Worm (Caenorhabditis elegans): ENCODE results near the gene mat-2.

Gene mat-2

ce11 chrII:11140140-11140539 lies 27.6 kb downstream of the mat-2 start, which contains the start of gene F40F8.4:
Gene F40F8.4 (minus strand): TSS chrII:11140240.
- no peak for TF ChIP-seq cog-1 (tag; optimal IDR thresholded peaks at IDR 0.05)
- TF ChIP-seq ref-1 (GFP tag; conservative IDR thresholded peaks at IDR 0.05), result no peak
- TF ChIP-seq ztf-23 (GFP tag; IDR thresholded peaks at IDR 0.05), result no peak
- no peak for TF ChIP-seq tab-1 (GFP tag; IDR thresholded peaks at IDR 0.05)
- TF ChIP-seq flt-1 (GFP tag; IDR thresholded peaks at IDR 0.05), result no peak
- TF ChIP-seq med-1 (GFP tag; optimal IDR thresholded peaks at IDR 0.05; ENCODE audit: insufficient read depth), result no peak
- TF ChIP-seq ztf-29 (GFP tag; IDR thresholded peaks at IDR 0.05), result no peak
- TF ChIP-seq T22C8.4 (GFP tag; IDR thresholded peaks at IDR 0.05), result no peak
- TF ChIP-seq klf-2 (GFP tag; conservative IDR thresholded peaks at IDR 0.05), result no peak

DNA sequence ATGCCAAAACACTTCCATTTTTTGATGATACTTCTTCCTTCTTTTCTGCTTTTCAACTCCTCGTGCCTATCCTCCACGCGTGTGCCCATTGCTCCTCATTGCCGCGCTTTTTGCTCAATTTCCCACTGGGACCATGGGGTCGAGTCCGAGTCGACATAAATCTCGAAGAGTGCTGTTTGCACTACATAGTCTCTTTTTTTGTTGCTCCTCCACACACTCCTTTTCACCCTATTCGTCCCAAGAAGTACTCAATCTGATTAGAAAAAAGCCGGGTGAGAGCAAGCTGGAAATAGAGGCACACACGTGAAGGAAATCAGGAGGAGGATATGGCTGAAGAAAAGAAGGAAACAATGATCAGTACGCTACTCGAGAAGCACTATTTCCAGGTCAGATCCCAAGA lies 30.1 kb downstream of the mat-2 start, which contains the start of gene arrd-6:
arrd-6 (plus strand) TSS at position 169 of the 400 bp plus-strand sequence.
- no peak for TF ChIP-seq klf-2 (GFP tag; conservative IDR thresholded peaks at IDR 0.05)
- no peak for TF ChIP-seq flt-1 (GFP tag; IDR thresholded peaks at IDR 0.05)
- TF ChIP-seq ztf-29 (GFP tag; IDR thresholded peaks at IDR 0.05), result no peak
- TF ChIP-seq tab-1 (GFP tag; IDR thresholded peaks at IDR 0.05), result no peak
- no peak for TF ChIP-seq T22C8.4 (GFP tag; IDR thresholded peaks at IDR 0.05)
- no peak for TF ChIP-seq cog-1 (tag; optimal IDR thresholded peaks at IDR 0.05)
- TF ChIP-seq ref-1 (GFP tag; conservative IDR thresholded peaks at IDR 0.05), result no peak
- no peak for TF ChIP-seq ztf-23 (GFP tag; IDR thresholded peaks at IDR 0.05)
- no peak for TF ChIP-seq med-1 (GFP tag; optimal IDR thresholded peaks at IDR 0.05; ENCODE audit: insufficient read depth)

DNA sequence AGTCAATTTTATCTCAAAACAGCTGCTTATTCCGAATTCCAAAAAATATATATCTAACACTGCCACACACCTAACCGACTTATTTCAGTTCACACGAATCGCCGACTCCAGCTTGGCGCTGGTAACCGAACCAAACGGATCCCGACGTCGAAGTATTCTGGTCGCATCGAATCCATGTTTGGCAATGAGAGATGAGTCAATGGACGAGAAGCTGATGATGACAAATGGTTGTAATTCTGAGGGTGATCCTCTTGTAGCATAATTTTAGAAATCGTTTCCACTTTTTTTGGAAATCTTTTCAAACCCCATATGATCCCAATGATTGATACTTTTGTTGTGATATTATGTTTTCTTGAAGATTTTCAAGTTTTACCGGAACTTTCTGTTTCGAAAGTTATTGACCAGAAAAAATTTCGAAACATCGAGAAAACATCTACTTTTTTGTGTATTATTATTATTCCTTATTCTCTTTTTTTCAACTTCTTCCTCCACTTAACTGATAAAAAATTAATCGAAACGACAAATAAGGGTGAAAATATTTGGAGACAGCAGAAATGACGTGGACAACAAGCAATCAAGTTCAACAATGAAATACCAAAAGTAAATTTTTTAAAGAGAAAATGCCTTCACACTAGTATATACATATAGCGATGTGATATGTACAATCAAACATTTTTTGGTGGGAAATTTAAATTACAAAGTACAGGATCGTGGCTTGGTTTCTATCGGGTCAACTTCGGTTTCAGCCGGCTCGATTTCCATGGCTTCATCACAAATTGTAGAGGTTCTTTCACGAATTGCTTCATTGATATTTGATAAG lies 37.6 kb downstream of the mat-2 start:
- no peak for TF ChIP-seq ref-1 (GFP tag; conservative IDR thresholded peaks at IDR 0.05)

DNA sequence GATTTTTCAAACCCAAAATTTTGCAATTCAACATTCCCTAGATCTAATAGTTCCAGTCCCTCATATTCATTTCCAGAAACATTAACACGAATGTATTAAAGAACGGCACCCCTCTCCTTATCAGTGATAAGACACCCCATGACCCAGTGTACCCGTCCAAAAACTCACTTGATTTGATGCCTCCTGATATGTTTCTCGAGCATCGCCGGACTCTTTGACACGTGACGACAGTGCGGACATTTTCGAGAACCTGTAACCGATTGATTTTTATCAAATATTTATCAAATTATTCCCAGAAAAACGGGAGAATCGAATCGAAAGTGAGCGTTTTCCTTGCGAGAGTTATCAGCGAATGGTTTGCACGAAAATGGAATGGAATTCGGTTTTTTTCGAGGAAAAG lies 38.5 kb downstream of the mat-2 start:
- TF ChIP-seq ztf-29 (GFP tag; IDR thresholded peaks at IDR 0.05), result no peak
- no peak for TF ChIP-seq ref-1 (GFP tag; conservative IDR thresholded peaks at IDR 0.05)
- TF ChIP-seq klf-2 (GFP tag; conservative IDR thresholded peaks at IDR 0.05), result no peak
- no peak for TF ChIP-seq med-1 (GFP tag; optimal IDR thresholded peaks at IDR 0.05; ENCODE audit: insufficient read depth)
- TF ChIP-seq cog-1 (tag; optimal IDR thresholded peaks at IDR 0.05), result no peak

DNA sequence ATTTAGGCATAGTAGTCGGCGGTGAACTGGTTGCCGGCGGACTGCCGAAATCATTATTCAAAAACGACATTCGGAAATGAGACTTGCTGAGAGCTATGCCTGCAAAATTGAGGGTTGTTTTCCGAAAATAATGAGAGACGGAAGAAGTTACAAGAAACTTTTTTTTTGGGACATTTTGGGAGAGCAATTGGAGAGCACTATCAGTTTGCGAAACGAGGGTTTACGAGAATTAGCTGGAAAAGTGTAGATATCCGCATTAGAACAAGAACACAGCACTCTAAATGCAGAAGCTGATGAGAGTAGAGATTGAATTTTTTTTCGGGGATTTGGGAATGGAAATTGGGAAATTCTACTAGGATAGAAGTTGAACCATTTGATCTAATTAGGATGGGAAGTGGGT lies 40.0 kb downstream of the mat-2 start, which contains the start of gene pqm-1:
pqm-1 (minus strand) TSS at position 101 of the 400 bp plus-strand sequence.
- TF ChIP-seq ref-1 (GFP tag; conservative IDR thresholded peaks at IDR 0.05), result no peak
- no peak for TF ChIP-seq ztf-29 (GFP tag; IDR thresholded peaks at IDR 0.05)
- TF ChIP-seq T22C8.4 (GFP tag; IDR thresholded peaks at IDR 0.05), result no peak
- TF ChIP-seq ztf-23 (GFP tag; IDR thresholded peaks at IDR 0.05), result no peak
- TF ChIP-seq flt-1 (GFP tag; IDR thresholded peaks at IDR 0.05), result no peak
- no peak for TF ChIP-seq tab-1 (GFP tag; IDR thresholded peaks at IDR 0.05)
- no peak for TF ChIP-seq cog-1 (tag; optimal IDR thresholded peaks at IDR 0.05)
- no peak for TF ChIP-seq klf-2 (GFP tag; conservative IDR thresholded peaks at IDR 0.05)
- TF ChIP-seq med-1 (GFP tag; optimal IDR thresholded peaks at IDR 0.05; ENCODE audit: insufficient read depth), result no peak

DNA sequence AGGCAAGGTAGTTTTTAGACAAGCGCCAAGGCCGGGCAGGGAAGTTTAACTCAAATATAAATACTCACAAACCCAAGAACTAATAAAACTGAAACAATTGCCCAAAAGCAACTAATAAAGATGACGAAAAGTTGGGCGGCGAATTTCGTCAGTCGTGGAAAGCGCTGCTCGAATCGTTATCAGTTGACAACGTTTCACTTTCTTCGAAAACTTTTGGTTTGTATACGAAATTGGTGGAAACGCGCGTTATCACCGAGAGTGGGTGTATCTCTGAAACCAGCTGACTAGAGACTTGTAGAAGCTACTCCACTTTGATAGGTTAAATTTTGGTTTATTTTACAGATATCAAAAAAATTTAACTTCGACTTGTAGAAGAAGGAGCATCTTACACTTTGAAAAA lies 40.6 kb downstream of the mat-2 start:
- TF ChIP-seq klf-2 (GFP tag; conservative IDR thresholded peaks at IDR 0.05) (no peak), T22C8.4 (GFP tag; IDR thresholded peaks at IDR 0.05) (no peak), ztf-29 (GFP tag; IDR thresholded peaks at IDR 0.05) (no peak), med-1 (GFP tag; optimal IDR thresholded peaks at IDR 0.05; ENCODE audit: insufficient read depth) (no peak), ref-1 (GFP tag; conservative IDR thresholded peaks at IDR 0.05) (no peak), cog-1 (tag; optimal IDR thresholded peaks at IDR 0.05) (no peak)

ce11 chrII:11153800-11154199 lies 41.3 kb downstream of the mat-2 start:
- no peak for TF ChIP-seq flt-1 (GFP tag; IDR thresholded peaks at IDR 0.05)
- no peak for TF ChIP-seq T22C8.4 (GFP tag; IDR thresholded peaks at IDR 0.05)
- no peak for TF ChIP-seq ref-1 (GFP tag; conservative IDR thresholded peaks at IDR 0.05)
- no peak for TF ChIP-seq cog-1 (tag; optimal IDR thresholded peaks at IDR 0.05)

- TF ChIP-seq klf-2 (GFP tag; conservative IDR thresholded peaks at IDR 0.05) (no peak), T22C8.4 (GFP tag; IDR thresholded peaks at IDR 0.05) (no peak)
Measured at ce11 chrII:11154957-11155356, 42.4 kb downstream of the mat-2 start.

ce11 chrII:11155400-11155799 lies 42.9 kb downstream of the mat-2 start:
- TF ChIP-seq T22C8.4 (GFP tag; IDR thresholded peaks at IDR 0.05), result no peak
- TF ChIP-seq klf-2 (GFP tag; conservative IDR thresholded peaks at IDR 0.05), result no peak
- TF ChIP-seq ref-1 (GFP tag; conservative IDR thresholded peaks at IDR 0.05), result no peak
- no peak for TF ChIP-seq med-1 (GFP tag; optimal IDR thresholded peaks at IDR 0.05; ENCODE audit: insufficient read depth)
- no peak for TF ChIP-seq cog-1 (tag; optimal IDR thresholded peaks at IDR 0.05)
- no peak for TF ChIP-seq tab-1 (GFP tag; IDR thresholded peaks at IDR 0.05)
- TF ChIP-seq ztf-23 (GFP tag; IDR thresholded peaks at IDR 0.05), result no peak
- no peak for TF ChIP-seq flt-1 (GFP tag; IDR thresholded peaks at IDR 0.05)
- TF ChIP-seq ztf-29 (GFP tag; IDR thresholded peaks at IDR 0.05), result no peak

ce11 chrII:11156160-11156559 lies 43.6 kb downstream of the mat-2 start:
- TF ChIP-seq tab-1 (GFP tag; IDR thresholded peaks at IDR 0.05), result no peak
- no peak for TF ChIP-seq ref-1 (GFP tag; conservative IDR thresholded peaks at IDR 0.05)
- TF ChIP-seq cog-1 (tag; optimal IDR thresholded peaks at IDR 0.05), result no peak
- TF ChIP-seq ztf-23 (GFP tag; IDR thresholded peaks at IDR 0.05), result no peak
- TF ChIP-seq klf-2 (GFP tag; conservative IDR thresholded peaks at IDR 0.05), result no peak

All from whole organism, midembryonic.